Fruit fly (Drosophila melanogaster): ENCODE measurements around the gene Pde9.

Pde9 gene

dm6 chrX:12840041-12840440 is 57.1 kb downstream of the Pde9 start:
- TF ChIP-seq cic (GFP tag; optimal IDR thresholded peaks at IDR 0.05), result no peak
- TF ChIP-seq cnc (optimal IDR thresholded peaks at IDR 0.05), result no peak
- no peak for TF ChIP-seq CG14711 (tag; optimal IDR thresholded peaks at IDR 0.05)
- no peak for TF ChIP-seq bab1 (GFP tag; optimal IDR thresholded peaks at IDR 0.05)
- TF ChIP-seq CG11617 (GFP tag; optimal IDR thresholded peaks at IDR 0.05), result no peak
- no peak for TF ChIP-seq CG1620 (GFP tag; optimal IDR thresholded peaks at IDR 0.05)
- no peak for TF ChIP-seq CG7101 (tag; optimal IDR thresholded peaks at IDR 0.05)
- no peak for TF ChIP-seq Hr96 (GFP tag; optimal IDR thresholded peaks at IDR 0.05)

DNA sequence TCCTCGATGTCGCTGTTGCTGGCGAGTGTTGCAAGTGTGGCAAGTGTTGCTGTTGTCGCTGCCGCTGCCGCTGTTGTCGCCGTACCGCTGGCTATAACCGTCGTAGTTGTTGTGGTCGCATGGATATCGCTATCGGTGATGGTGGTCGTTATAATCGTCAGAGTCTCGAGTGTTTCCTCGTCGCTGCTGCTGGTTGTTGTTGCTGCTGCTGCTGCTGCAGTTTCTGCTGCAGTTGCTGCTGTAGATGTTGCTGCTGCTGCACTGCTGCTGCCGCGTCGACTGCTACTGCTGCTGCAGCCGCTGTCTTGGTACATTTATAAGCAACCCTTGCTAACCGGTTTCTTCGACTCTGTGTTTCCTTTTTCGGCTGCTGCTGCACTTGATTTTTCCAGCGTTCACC is 65.8 kb downstream of the Pde9 start:
- no peak for TF ChIP-seq cnc (optimal IDR thresholded peaks at IDR 0.05)
- no peak for TF ChIP-seq kay (GFP tag; ENCODE audit: borderline replicate concordance)
- TF ChIP-seq Mnt (GFP tag; optimal IDR thresholded peaks at IDR 0.05), result no peak
- no peak for TF ChIP-seq CG33017 (tag; optimal IDR thresholded peaks at IDR 0.05)
- TF ChIP-seq ovo (GFP tag; optimal IDR thresholded peaks at IDR 0.05), result no peak
- TF ChIP-seq toe (GFP tag; optimal IDR thresholded peaks at IDR 0.05), result no peak
- TF ChIP-seq bab1 (GFP tag; optimal IDR thresholded peaks at IDR 0.05), result no peak
- no peak for TF ChIP-seq CG12768 (GFP tag; optimal IDR thresholded peaks at IDR 0.05)
- TF ChIP-seq CG7101 (tag; optimal IDR thresholded peaks at IDR 0.05), result no peak

DNA sequence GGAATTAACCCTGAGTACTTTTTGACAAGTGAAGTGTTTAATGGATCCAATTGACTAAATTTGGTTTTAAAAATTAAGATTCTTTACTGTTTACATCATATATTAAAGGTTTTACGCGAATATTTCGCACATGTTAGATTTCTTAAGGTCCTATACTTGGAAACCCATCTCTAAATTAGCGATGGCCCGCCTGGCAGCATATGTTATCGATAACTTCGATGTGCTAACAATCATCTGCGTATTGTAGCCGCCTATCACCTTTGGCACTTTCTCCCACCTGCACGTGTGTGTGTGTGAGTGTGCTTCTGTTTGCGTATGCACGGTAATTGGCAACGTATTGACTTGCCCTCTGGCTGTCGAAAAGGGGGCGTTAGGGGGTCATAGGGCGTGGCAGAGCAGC is 75.6 kb downstream of the Pde9 start:
- TF ChIP-seq pad (GFP tag; optimal IDR thresholded peaks at IDR 0.05) (no peak), CG14711 (tag; optimal IDR thresholded peaks at IDR 0.05) (no peak), CG5204 (GFP tag; optimal IDR thresholded peaks at IDR 0.05) (no peak), CG11617 (GFP tag; optimal IDR thresholded peaks at IDR 0.05) (no peak), CG12768 (GFP tag; optimal IDR thresholded peaks at IDR 0.05) (no peak), cic (GFP tag; optimal IDR thresholded peaks at IDR 0.05) (no peak)

DNA sequence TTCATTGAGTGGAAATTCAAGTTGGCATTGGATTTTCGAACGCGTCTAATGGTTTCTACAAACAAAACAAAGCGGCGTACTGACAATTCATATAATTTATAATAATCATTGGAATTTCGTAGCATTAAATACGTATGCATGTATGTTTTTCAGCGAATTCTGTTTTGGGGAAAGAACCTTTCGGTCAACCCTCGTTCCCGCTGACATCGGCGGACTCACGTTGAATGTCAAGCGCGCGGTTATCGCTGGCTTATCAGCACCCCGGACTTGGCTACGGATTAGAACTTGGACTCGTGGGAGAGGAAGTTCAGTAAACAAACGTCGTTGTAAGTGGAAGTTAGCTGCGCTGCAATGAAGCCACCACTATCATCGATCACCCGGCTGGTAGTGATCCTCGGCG is 95.8 kb downstream of the Pde9 start, which contains the start of gene Nep6:
Nep6 (plus strand) TSS at position 305 of the 400 bp plus-strand sequence.
- TF ChIP-seq cic (GFP tag; optimal IDR thresholded peaks at IDR 0.05) (peak; percentile 68), kay (GFP tag; ENCODE audit: borderline replicate concordance) (no peak), CG7045 (GFP tag; optimal IDR thresholded peaks at IDR 0.05) (no peak), CG1620 (GFP tag; optimal IDR thresholded peaks at IDR 0.05) (no peak)

DNA sequence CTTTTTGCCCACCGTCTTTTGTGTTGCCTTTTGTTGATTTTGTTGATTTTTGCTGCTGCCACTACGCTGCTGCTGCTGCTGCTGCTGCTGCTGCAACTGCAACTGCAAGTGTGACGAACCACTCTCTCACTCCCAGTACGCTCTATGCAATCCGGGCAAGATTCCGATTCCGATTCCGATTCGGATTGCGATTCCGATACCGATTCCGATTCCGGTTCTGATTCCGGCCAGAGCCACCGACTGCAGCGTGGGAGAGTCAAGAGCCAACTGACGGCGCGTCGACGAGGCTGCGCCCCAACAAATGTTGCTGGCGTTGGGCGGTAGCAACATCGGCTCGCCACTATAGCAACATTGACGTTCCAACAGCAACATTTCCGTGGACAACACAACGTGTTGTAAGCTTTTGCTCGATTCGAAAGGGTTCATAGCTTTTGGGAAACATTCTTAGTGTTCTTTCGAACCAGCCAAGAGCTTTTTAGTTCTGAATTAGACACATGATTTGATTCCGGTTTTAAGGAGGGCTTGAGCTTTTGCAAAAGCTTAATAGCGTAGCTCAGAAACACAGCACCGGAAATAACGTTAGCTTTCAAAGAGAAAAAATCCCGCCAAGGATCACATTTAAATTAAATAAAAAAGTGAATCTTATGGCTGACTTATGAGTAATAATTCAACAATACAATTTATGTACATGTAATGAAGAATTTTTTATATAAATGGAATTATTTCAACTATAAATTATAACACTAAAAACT is 112.3 kb downstream of the Pde9 start, which contains the start of gene CG32647:
CG32647 (minus strand) TSS at position 269 of the 752 bp plus-strand sequence.
- peak; percentile 44 for TF ChIP-seq CG33017 (tag; optimal IDR thresholded peaks at IDR 0.05)
- peak; percentile 8 for TF ChIP-seq CG7101 (tag; optimal IDR thresholded peaks at IDR 0.05)
- TF ChIP-seq Hr96 (GFP tag; optimal IDR thresholded peaks at IDR 0.05), result peak; percentile 8
- no peak for TF ChIP-seq toe (GFP tag; optimal IDR thresholded peaks at IDR 0.05)
- peak; percentile 1 for TF ChIP-seq ovo (GFP tag; optimal IDR thresholded peaks at IDR 0.05)
- TF ChIP-seq CG12768 (GFP tag; optimal IDR thresholded peaks at IDR 0.05), result peak; percentile 6
- peak; percentile 24 for TF ChIP-seq Mnt (GFP tag; optimal IDR thresholded peaks at IDR 0.05)
- no peak for TF ChIP-seq kay (GFP tag; ENCODE audit: borderline replicate concordance)

dm6 chrX:12777763-12778408 is 119.2 kb downstream of the Pde9 start:
- TF ChIP-seq bab1 (GFP tag; optimal IDR thresholded peaks at IDR 0.05) (no peak), pad (GFP tag; optimal IDR thresholded peaks at IDR 0.05) (no peak), Crg-1 (GFP tag; optimal IDR thresholded peaks at IDR 0.05) (no peak), CG5204 (GFP tag; optimal IDR thresholded peaks at IDR 0.05) (no peak), CG7045 (GFP tag; optimal IDR thresholded peaks at IDR 0.05) (peak; percentile 54), CG33017 (tag; optimal IDR thresholded peaks at IDR 0.05) (peak; percentile 31), CG7101 (tag; optimal IDR thresholded peaks at IDR 0.05) (peak; percentile 36), CG1620 (GFP tag; optimal IDR thresholded peaks at IDR 0.05) (no peak), tj (GFP tag; optimal IDR thresholded peaks at IDR 0.05) (no peak), CG11617 (GFP tag; optimal IDR thresholded peaks at IDR 0.05) (peak; percentile 25), CG14711 (tag; optimal IDR thresholded peaks at IDR 0.05) (no peak), ovo (GFP tag; optimal IDR thresholded peaks at IDR 0.05) (peak; percentile 2), cnc (optimal IDR thresholded peaks at IDR 0.05) (no peak)

DNA sequence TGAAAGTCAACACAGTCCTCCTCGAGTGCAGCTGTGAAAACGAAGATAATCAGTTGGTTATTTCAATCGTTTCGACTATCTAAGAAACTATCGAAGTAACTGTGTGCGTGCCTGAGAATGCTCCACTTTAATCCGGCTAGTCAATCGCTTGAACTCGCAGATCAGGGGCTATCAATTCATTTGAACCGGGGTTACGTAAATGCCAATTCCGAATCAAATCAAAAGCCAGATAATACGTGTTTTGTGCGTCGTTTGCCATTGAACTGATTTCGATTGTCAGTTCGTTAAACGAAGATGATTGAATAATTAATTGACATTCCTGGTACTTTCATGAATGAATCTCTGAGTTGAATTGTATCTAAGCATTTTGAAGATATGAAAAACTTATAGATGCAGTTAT is 119.9 kb downstream of the Pde9 start:
- TF ChIP-seq CG7101 (tag; optimal IDR thresholded peaks at IDR 0.05), result no peak
- peak; percentile 7 for TF ChIP-seq kay (GFP tag; ENCODE audit: borderline replicate concordance)

dm6 chrX:12766286-12766685 is 130.8 kb downstream of the Pde9 start:
- no peak for TF ChIP-seq pad (GFP tag; optimal IDR thresholded peaks at IDR 0.05)
- TF ChIP-seq Mnt (GFP tag; optimal IDR thresholded peaks at IDR 0.05), result no peak
- no peak for TF ChIP-seq cic (GFP tag; optimal IDR thresholded peaks at IDR 0.05)
- TF ChIP-seq ovo (GFP tag; optimal IDR thresholded peaks at IDR 0.05), result no peak
- TF ChIP-seq Hr96 (GFP tag; optimal IDR thresholded peaks at IDR 0.05), result no peak
- TF ChIP-seq tj (GFP tag; optimal IDR thresholded peaks at IDR 0.05), result no peak
- TF ChIP-seq CG14711 (tag; optimal IDR thresholded peaks at IDR 0.05), result no peak
- no peak for TF ChIP-seq cnc (optimal IDR thresholded peaks at IDR 0.05)
- no peak for TF ChIP-seq CG7045 (GFP tag; optimal IDR thresholded peaks at IDR 0.05)
- TF ChIP-seq CG11617 (GFP tag; optimal IDR thresholded peaks at IDR 0.05), result no peak
- no peak for TF ChIP-seq kay (GFP tag; ENCODE audit: borderline replicate concordance)
- TF ChIP-seq CG12768 (GFP tag; optimal IDR thresholded peaks at IDR 0.05), result no peak
- TF ChIP-seq Clk (GFP tag; optimal IDR thresholded peaks at IDR 0.05), result no peak
- TF ChIP-seq CG33017 (tag; optimal IDR thresholded peaks at IDR 0.05), result no peak
- TF ChIP-seq toe (GFP tag; optimal IDR thresholded peaks at IDR 0.05), result no peak
- TF ChIP-seq Crg-1 (GFP tag; optimal IDR thresholded peaks at IDR 0.05), result no peak
- no peak for TF ChIP-seq bab1 (GFP tag; optimal IDR thresholded peaks at IDR 0.05)

Data from whole organism, adult.